Fruit fly (Drosophila melanogaster) whole organism, embryonic: ENCODE measurements around the gene P58IPK.

ENCODE experiments used
- Aef1 ChIP-seq: fragments of 200-800 bp; sonication (Bioruptor generic); IDR thresholded peaks from 3 replicates; pipeline ENCODE4 v1.3.6; 2022; ENCODE audit warnings: missing biosample characterization, missing genetic modification characterization
- Atf6 ChIP-seq: fragments of 200-800 bp; sonication (Bioruptor generic); IDR thresholded peaks from 2 replicates; pipeline ENCODE4 v1.3.6; 2022; ENCODE audit warnings: missing biosample characterization, missing genetic modification characterization
- B-H1 ChIP-seq: fragments of 200-800 bp; sonication (Bioruptor generic); IDR thresholded peaks from 3 replicates; pipeline ENCODE4 v1.3.6; 2022; ENCODE audit warnings: missing biosample characterization, missing genetic modification characterization
- CG1024 ChIP-seq: fragments of 200-800 bp; sonication (Bioruptor generic); IDR thresholded peaks from 2 replicates; pipeline ENCODE4 v1.3.6; 2022; ENCODE audit warnings: missing biosample characterization, missing genetic modification characterization
- CG11093 ChIP-seq: fragments of 200-800 bp; sonication (Bioruptor generic); IDR thresholded peaks from 3 replicates; pipeline ENCODE4 v1.3.6; 2022; ENCODE audit warnings: missing biosample characterization, missing genetic modification characterization
- CG11560 ChIP-seq: fragments of 200-800 bp; sonication (Bioruptor generic); IDR thresholded peaks from 3 replicates; pipeline ENCODE4 v1.3.6; 2022; ENCODE audit warnings: missing biosample characterization, missing genetic modification characterization
- CG11695 ChIP-seq: fragments of 200-800 bp; sonication (Bioruptor generic); IDR thresholded peaks from 3 replicates; pipeline ENCODE4 v1.3.6; 2022; ENCODE audit warnings: missing biosample characterization, missing genetic modification characterization
- CG15073 ChIP-seq: fragments of 200-800 bp; sonication (Bioruptor generic); optimal IDR thresholded peaks from 2 replicates; lab custom pipeline; 2016; ENCODE audit warnings: missing biosample characterization, missing genetic modification characterization
- CG15269 ChIP-seq: fragments of 200-800 bp; sonication (Bioruptor generic); optimal IDR thresholded peaks from 2 replicates; lab custom pipeline; 2018; ENCODE audit warnings: missing biosample characterization, mild to moderate bottlenecking, missing genetic modification characterization, moderate library complexity
- CG1647 ChIP-seq: fragments of 200-800 bp; sonication (Bioruptor generic); optimal IDR thresholded peaks from 3 replicates; lab custom pipeline; 2016; ENCODE audit warnings: missing biosample characterization, missing genetic modification characterization
- CG17328 ChIP-seq: fragments of 200-800 bp; sonication (Bioruptor generic); IDR thresholded peaks from 2 replicates; pipeline ENCODE4 v1.3.6; 2022; ENCODE audit warnings: missing biosample characterization, missing genetic modification characterization
- CG17612 ChIP-seq: fragments of 200-800 bp; sonication (Bioruptor generic); IDR thresholded peaks from 2 replicates; pipeline ENCODE4 v1.3.6; 2022; ENCODE audit warnings: missing biosample characterization, missing genetic modification characterization
- CG17802 ChIP-seq: fragments of 200-800 bp; sonication (Bioruptor generic); optimal IDR thresholded peaks from 2 replicates; lab custom pipeline; 2018; ENCODE audit warnings: missing biosample characterization, mild to moderate bottlenecking, missing genetic modification characterization, moderate library complexity
- CG18011 ChIP-seq: fragments of 200-800 bp; sonication (Bioruptor generic); optimal IDR thresholded peaks from 2 replicates; lab custom pipeline; 2017; ENCODE audit warnings: missing biosample characterization, missing genetic modification characterization, mild to moderate bottlenecking, moderate library complexity, missing genotype
- CG18262 ChIP-seq: fragments of 200-800 bp; optimal IDR thresholded peaks from 3 replicates; lab custom pipeline; 2019; ENCODE audit warnings: missing biosample characterization, mild to moderate bottlenecking, missing genetic modification characterization, moderate library complexity
- CG31224 ChIP-seq: fragments of 200-800 bp; sonication (Bioruptor generic); IDR thresholded peaks from 2 replicates; pipeline ENCODE4 v1.3.6; 2022; ENCODE audit warnings: missing biosample characterization, missing genetic modification characterization
- CG4404 ChIP-seq: fragments of 200-800 bp; sonication (Bioruptor generic); IDR thresholded peaks from 2 replicates; pipeline ENCODE4 v1.3.6; 2022; ENCODE audit warnings: missing biosample characterization, missing genetic modification characterization
- CG8388 ChIP-seq: fragments of 200-800 bp; sonication (Bioruptor generic); optimal IDR thresholded peaks from 2 replicates; lab custom pipeline; 2019; ENCODE audit warnings: missing biosample characterization, mild to moderate bottlenecking, missing genetic modification characterization, moderate library complexity
- CHES-1-like ChIP-seq: fragments of 200-800 bp; sonication (Bioruptor generic); optimal IDR thresholded peaks from 2 replicates; lab custom pipeline; 2016; ENCODE audit warnings: missing biosample characterization, missing genetic modification characterization
- Deaf1 ChIP-seq: fragments of 200-800 bp; optimal IDR thresholded peaks from 3 replicates; lab custom pipeline; 2019; ENCODE audit warnings: missing biosample characterization, mild to moderate bottlenecking, missing genetic modification characterization, moderate library complexity
- Dfd ChIP-seq, 2 experiments: fragments of >200 bp; optimal IDR thresholded peaks; 2 replicates each; lab custom pipeline; 2017; ENCODE audit warnings: missing biosample characterization in 2 of 2, missing genetic modification characterization in 2 of 2
- Dref ChIP-seq: fragments of 200-800 bp; sonication (Bioruptor generic); IDR thresholded peaks from 2 replicates; pipeline ENCODE4 v1.3.6; 2022; ENCODE audit warnings: missing biosample characterization, missing genetic modification characterization
- Elba2 ChIP-seq: fragments of 200-800 bp; sonication (Bioruptor generic); optimal IDR thresholded peaks from 3 replicates; lab custom pipeline; 2016; ENCODE audit warnings: missing biosample characterization, missing genetic modification characterization
- GATAe ChIP-seq: fragments of 200-800 bp; sonication (Bioruptor generic); conservative IDR thresholded peaks from 2 replicates; pipeline ENCODE4 v1.3.6; 2022; ENCODE audit warnings: missing biosample characterization, missing genetic modification characterization
- Hr51 ChIP-seq, 2 experiments: fragments of 200-800 bp; sonication (Bioruptor generic); optimal IDR thresholded peaks; 2 replicates in 1 of 2; 3 replicates in 1 of 2; lab custom pipeline; 2016 to 2018; ENCODE audit warnings: missing biosample characterization in 2 of 2, missing genetic modification characterization in 2 of 2, mild to moderate bottlenecking in 1 of 2, moderate library complexity in 1 of 2
- Mad ChIP-seq: fragments of 200-800 bp; sonication (Bioruptor generic); optimal IDR thresholded peaks from 2 replicates; lab custom pipeline; 2016; ENCODE audit warnings: missing biosample characterization, missing genetic modification characterization
- Meics ChIP-seq: fragments of 200-800 bp; sonication (Bioruptor generic); optimal IDR thresholded peaks from 2 replicates; lab custom pipeline; 2017; ENCODE audit warnings: missing biosample characterization, mild to moderate bottlenecking, missing genetic modification characterization
- NC2β ChIP-seq: fragments of 200-800 bp; sonication (Bioruptor generic); optimal IDR thresholded peaks from 2 replicates; lab custom pipeline; 2016; ENCODE audit warnings: missing biosample characterization, missing genetic modification characterization
- Oaz ChIP-seq: fragments of 200-800 bp; sonication (Bioruptor generic); IDR thresholded peaks from 2 replicates; pipeline ENCODE4 v1.3.6; 2022; ENCODE audit warnings: missing biosample characterization, missing genetic modification characterization
- Vsx1 ChIP-seq: fragments of 200-800 bp; sonication (Bioruptor generic); optimal IDR thresholded peaks from 2 replicates; lab custom pipeline; 2017; ENCODE audit warnings: missing biosample characterization, mild to moderate bottlenecking, missing genetic modification characterization, missing genetic modification reagents
- ac ChIP-seq: fragments of 200-800 bp; sonication (Bioruptor generic); optimal IDR thresholded peaks from 3 replicates; lab custom pipeline; 2017; ENCODE audit warnings: missing biosample characterization, mild to moderate bottlenecking, missing genetic modification characterization
- bab2 ChIP-seq: fragments of 200-800 bp; sonication (Bioruptor generic); optimal IDR thresholded peaks from 2 replicates; lab custom pipeline; 2016; ENCODE audit warnings: missing biosample characterization, missing genetic modification characterization
- br ChIP-seq: fragments of >200 bp; optimal IDR thresholded peaks from 2 replicates; lab custom pipeline; 2017
- cas ChIP-seq: fragments of 200-800 bp; sonication (Bioruptor generic); IDR thresholded peaks from 2 replicates; pipeline ENCODE4 v1.3.6; 2022; ENCODE audit warnings: missing biosample characterization, missing genetic modification characterization
- dan ChIP-seq: fragments of 200-800 bp; sonication (Bioruptor generic); IDR thresholded peaks from 2 replicates; pipeline ENCODE4 v1.3.6; 2022; ENCODE audit warnings: missing biosample characterization, missing genetic modification characterization
- emc ChIP-seq: fragments of 200-800 bp; sonication (Bioruptor generic); optimal IDR thresholded peaks from 2 replicates; lab custom pipeline; 2016; ENCODE audit warnings: missing biosample characterization, missing genetic modification characterization
- fu2 ChIP-seq: fragments of 200-800 bp; sonication (Bioruptor generic); optimal IDR thresholded peaks from 2 replicates; lab custom pipeline; 2016; ENCODE audit warnings: missing biosample characterization, missing genetic modification characterization
- gcm ChIP-seq: fragments of 200-800 bp; sonication (Bioruptor generic); optimal IDR thresholded peaks from 2 replicates; lab custom pipeline; 2019; ENCODE audit warnings: missing biosample characterization, mild to moderate bottlenecking, missing genetic modification characterization, moderate library complexity
- hbn ChIP-seq: fragments of 200-800 bp; sonication (Bioruptor generic); IDR thresholded peaks from 2 replicates; pipeline ENCODE4 v1.3.6; 2022; ENCODE audit warnings: missing biosample characterization, missing genetic modification characterization; ENCODE audit not compliant: partially characterized antibody
- kni ChIP-seq: fragments of 200-800 bp; sonication (Bioruptor generic); optimal IDR thresholded peaks from 3 replicates; lab custom pipeline; 2017; ENCODE audit warnings: mild to moderate bottlenecking, missing biosample characterization, missing genetic modification reagents, missing genetic modification characterization
- nau ChIP-seq: fragments of 200-800 bp; sonication (Bioruptor generic); optimal IDR thresholded peaks from 3 replicates; lab custom pipeline; 2017; ENCODE audit warnings: missing biosample characterization, mild to moderate bottlenecking, missing genetic modification characterization, missing genetic modification reagents
- otp ChIP-seq: fragments of 200-800 bp; sonication (Bioruptor generic); IDR thresholded peaks from 3 replicates; pipeline ENCODE4, ENCODE4 v1.3.6; 2022; ENCODE audit warnings: missing biosample characterization, missing genetic modification characterization
- shn ChIP-seq: fragments of 200-800 bp; sonication (Bioruptor generic); optimal IDR thresholded peaks from 3 replicates; lab custom pipeline; 2016; ENCODE audit warnings: missing biosample characterization, missing genetic modification characterization
- slp2 ChIP-seq: fragments of 200-800 bp; sonication (Bioruptor generic); optimal IDR thresholded peaks from 2 replicates; lab custom pipeline; 2016; ENCODE audit warnings: missing biosample characterization, missing genetic modification characterization
- sob ChIP-seq: fragments of 200-800 bp; sonication (Bioruptor generic); IDR thresholded peaks from 2 replicates; pipeline ENCODE4 v1.3.6; 2022; ENCODE audit warnings: missing biosample characterization, missing genetic modification characterization
- tna ChIP-seq: fragments of 200-800 bp; sonication (Bioruptor generic); IDR thresholded peaks from 2 replicates; pipeline ENCODE4 v1.3.6; 2022; ENCODE audit warnings: missing biosample characterization, missing genetic modification characterization; ENCODE audit not compliant: partially characterized antibody
- trh ChIP-seq: fragments of 200-800 bp; sonication (Bioruptor generic); optimal IDR thresholded peaks from 2 replicates; lab custom pipeline; 2016; ENCODE audit warnings: missing biosample characterization, missing genetic modification characterization
- unc-4 ChIP-seq: fragments of 200-800 bp; sonication (Bioruptor generic); IDR thresholded peaks from 2 replicates; pipeline ENCODE4 v1.3.6; 2022; ENCODE audit warnings: missing biosample characterization, missing genetic modification characterization; ENCODE audit not compliant: partially characterized antibody
- vfl ChIP-seq: fragments of 200-800 bp; sonication (Bioruptor generic); optimal IDR thresholded peaks from 2 replicates; lab custom pipeline; 2016; ENCODE audit warnings: missing biosample characterization, missing genetic modification characterization

Gene P58IPK

dm6 chr3R:9577382-9578137 lies 9.2 kb upstream of the P58IPK start, which contains the start of the genes Kap-alpha3 and Son (continued):
- peak; percentile 84 for TF ChIP-seq CG8388 (GFP tag; lab: Kevin White, UChicago)
- peak; percentile 85 for TF ChIP-seq hbn (GFP tag; lab: Robert Waterston, UW)
- peak; percentile 64 for TF ChIP-seq Deaf1
- peak; percentile 89 for TF ChIP-seq CG4404 (GFP tag; lab: Robert Waterston, UW)
- peak; percentile 86 for TF ChIP-seq gcm (GFP tag; lab: Kevin White, UChicago)
- TF ChIP-seq br = no peak
- peak; percentile 86 to 95 for TF ChIP-seq Hr51 (GFP tag; optimal IDR thresholded peaks at IDR 0.05; lab: Kevin White, UChicago)
- peak; percentile 91 for TF ChIP-seq CG1647 (GFP tag; lab: Kevin White, UChicago)
- TF ChIP-seq tna (GFP tag; lab: Robert Waterston, UW) = no peak; the same call in 1 of the 2 replicates
- TF ChIP-seq CG17802 (tag; lab: Kevin White, UChicago) = peak; percentile 84
- peak; percentile 75 for TF ChIP-seq Dref (GFP tag; lab: Robert Waterston, UW)
- peak; percentile 98 for TF ChIP-seq kni (GFP tag; lab: Kevin White, UChicago)
- TF ChIP-seq CG11093 (GFP tag; lab: Robert Waterston, UW) = peak; percentile 79
- TF ChIP-seq fu2 (GFP tag; lab: Kevin White, UChicago) = peak; percentile 95
- peak; percentile 82; the same call in 2 of the 3 replicates for TF ChIP-seq otp
- TF ChIP-seq CG15269 = peak; percentile 89
- peak; percentile 66 for TF ChIP-seq CG17612 (GFP tag; lab: Robert Waterston, UW)
- TF ChIP-seq dan (GFP tag; lab: Robert Waterston, UW) = no peak
- TF ChIP-seq Aef1 (GFP tag; lab: Robert Waterston, UW) = peak; percentile 85
- TF ChIP-seq trh (GFP tag; lab: Kevin White, UChicago) = peak; percentile 88
- TF ChIP-seq CHES-1-like (GFP tag; lab: Kevin White, UChicago) = peak; percentile 95
- TF ChIP-seq Meics = peak; percentile 95
- TF ChIP-seq sob = peak; percentile 93
- peak; percentile 91 for TF ChIP-seq slp2 (GFP tag; lab: Kevin White, UChicago)
- TF ChIP-seq CG11695 (GFP tag; lab: Robert Waterston, UW) = peak; percentile 79
- peak; percentile 89 for TF ChIP-seq emc (GFP tag; lab: Kevin White, UChicago)
- peak; percentile 84 for TF ChIP-seq CG18262
- TF ChIP-seq CG17328 = peak; percentile 89
- peak; percentile 5 for TF ChIP-seq Elba2 (GFP tag; lab: Kevin White, UChicago)
- peak; percentile 86 for TF ChIP-seq Atf6
- TF ChIP-seq bab2 (GFP tag; lab: Kevin White, UChicago) = peak; percentile 92
- TF ChIP-seq CG11560 = peak; percentile 71; the same call in 2 of the 3 replicates
- peak; percentile 85 for TF ChIP-seq CG1024 (GFP tag; lab: Robert Waterston, UW)
- peak; percentile 57 for TF ChIP-seq CG15073 (GFP tag; lab: Kevin White, UChicago)
- TF ChIP-seq unc-4 (GFP tag; lab: Robert Waterston, UW) = peak; percentile 85
- peak; percentile 96 for TF ChIP-seq Mad
- peak; percentile 83 for TF ChIP-seq ac
- TF ChIP-seq cas (GFP tag; lab: Robert Waterston, UW) = peak; percentile 70; the same call in 1 of the 2 replicates
- peak; percentile 86 for TF ChIP-seq Vsx1 (GFP tag; lab: Kevin White, UChicago)
- TF ChIP-seq nau (GFP tag; lab: Kevin White, UChicago) = no peak
- peak; percentile 88 for TF ChIP-seq vfl
- TF ChIP-seq shn (GFP tag; lab: Kevin White, UChicago) = peak; percentile 96
- peak; percentile 97 for TF ChIP-seq NC2β (GFP tag; lab: Kevin White, UChicago)
- TF ChIP-seq CG18011 (GFP tag; lab: Kevin White, UChicago) = peak; percentile 80
- TF ChIP-seq Oaz (GFP tag; lab: Robert Waterston, UW) = peak; percentile 74
- TF ChIP-seq B-H1 (GFP tag; lab: Robert Waterston, UW) = peak; percentile 74
- TF ChIP-seq CG31224 (GFP tag; lab: Robert Waterston, UW) = peak; percentile 85
- TF ChIP-seq Dfd (GFP tag; optimal IDR thresholded peaks at IDR 0.05; lab: Kevin White, UChicago) = no peak
- TF ChIP-seq GATAe = peak; percentile 62; the same call in 1 of the 2 replicates
